Worm (Caenorhabditis elegans) whole organism, mixed stage, embryonic: ENCODE results near the gene srd-28.

ENCODE experiments used
- blmp-1 ChIP-seq: fragments of 150-350 bp; optimal IDR thresholded peaks from 2 replicates; lab custom pipeline; 2014; ENCODE audit warnings: missing biosample characterization, missing genetic modification characterization
- elt-1 ChIP-seq: sonication (generic microtip); optimal IDR thresholded peaks from 2 replicates; lab custom pipeline; 2017; ENCODE audit warnings: missing genetic modification characterization, mild to moderate bottlenecking, missing compliant biosample characterization, antibody characterized with exemption, moderate library complexity, borderline replicate concordance; ENCODE audit not compliant: insufficient read depth
- elt-3 ChIP-seq: fragments of 150-350 bp; optimal IDR thresholded peaks from 2 replicates; lab custom pipeline; 2014; ENCODE audit warnings: missing biosample characterization, missing genetic modification characterization
- lin-13 ChIP-seq: fragments of 150-350 bp; optimal IDR thresholded peaks from 2 replicates; lab custom pipeline; 2014; ENCODE audit warnings: missing biosample characterization, missing genetic modification characterization
- lsy-2 ChIP-seq: fragments of 150-350 bp; optimal IDR thresholded peaks from 2 replicates; lab custom pipeline; 2014; ENCODE audit warnings: missing biosample characterization, missing genetic modification characterization
- mep-1 ChIP-seq: fragments of 150-350 bp; optimal IDR thresholded peaks from 2 replicates; lab custom pipeline; 2017; ENCODE audit warnings: missing biosample characterization, missing genetic modification reagents, missing genetic modification characterization, inconsistent platforms
- mls-2 ChIP-seq: sonication (generic microtip); optimal IDR thresholded peaks from 2 replicates; lab custom pipeline; 2016; ENCODE audit warnings: mild to moderate bottlenecking, missing genetic modification characterization, moderate library complexity, missing compliant biosample characterization
- nhr-12 ChIP-seq: fragments of 150-350 bp; optimal IDR thresholded peaks from 2 replicates; lab custom pipeline; 2014; ENCODE audit warnings: missing biosample characterization, missing genetic modification characterization
- nhr-76 ChIP-seq: sonication (generic microtip); optimal IDR thresholded peaks from 2 replicates; lab custom pipeline; 2017; ENCODE audit warnings: missing biosample characterization, missing genetic modification characterization
- snpc-4 ChIP-seq: fragments of 150-350 bp; optimal IDR thresholded peaks from 2 replicates; lab custom pipeline; 2014; ENCODE audit warnings: missing biosample characterization, missing genetic modification characterization
- sptf-1 ChIP-seq: sonication (generic microtip); optimal IDR thresholded peaks from 2 replicates; lab custom pipeline; 2017; ENCODE audit warnings: mild to moderate bottlenecking, missing genetic modification characterization, moderate library complexity, missing compliant biosample characterization
- unc-39 ChIP-seq: fragments of 150-350 bp; optimal IDR thresholded peaks from 2 replicates; lab custom pipeline; 2014; ENCODE audit warnings: missing biosample characterization, missing genetic modification characterization
- unc-62 ChIP-seq: fragments of 150-350 bp; optimal IDR thresholded peaks from 2 replicates; lab custom pipeline; 2014; ENCODE audit warnings: missing biosample characterization, missing genetic modification reagents, missing genetic modification characterization
- ztf-11 ChIP-seq: fragments of 150-350 bp; optimal IDR thresholded peaks from 2 replicates; lab custom pipeline; 2014; ENCODE audit warnings: missing biosample characterization, missing genetic modification characterization

DNA sequence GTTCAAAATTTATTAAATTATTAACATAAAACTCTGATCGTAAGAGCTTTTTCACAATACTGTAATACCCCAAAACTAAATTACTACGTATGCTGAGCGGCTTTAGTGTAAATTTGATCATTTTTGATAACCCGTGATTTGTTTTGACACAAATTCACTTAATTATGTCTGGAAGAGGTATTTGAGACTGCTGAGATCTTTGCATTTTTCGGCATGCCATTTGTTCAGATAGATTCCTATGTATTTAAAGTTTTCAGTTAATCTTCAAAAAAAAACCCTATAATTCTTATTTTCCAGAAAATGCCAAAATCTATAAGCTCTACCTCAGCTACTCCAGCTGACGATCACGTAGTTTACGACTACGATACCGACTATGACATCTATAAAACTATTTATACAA lies 20.2 kb upstream of the srd-28 start, which contains the start of gene srw-15:
- no peak for TF ChIP-seq unc-62
- no peak for TF ChIP-seq lin-13 (tag; lab: Kevin White, UChicago)
- TF ChIP-seq lsy-2 (tag; lab: Kevin White, UChicago) = no peak
- TF ChIP-seq sptf-1 (tag; lab: Kevin White, UChicago) = no peak
- no peak for TF ChIP-seq mep-1 (tag; lab: Kevin White, UChicago)
- no peak for TF ChIP-seq elt-1
- TF ChIP-seq snpc-4 (tag; lab: Kevin White, UChicago) = no peak
- TF ChIP-seq elt-3 (tag; lab: Kevin White, UChicago) = no peak
- TF ChIP-seq mls-2 = no peak
- TF ChIP-seq blmp-1 (tag; lab: Kevin White, UChicago) = no peak
- no peak for TF ChIP-seq ztf-11 (tag; lab: Kevin White, UChicago)
- no peak for TF ChIP-seq nhr-76
- TF ChIP-seq unc-39 (tag; lab: Kevin White, UChicago) = no peak
- no peak for TF ChIP-seq nhr-12 (tag; lab: Kevin White, UChicago)
